Worm (Caenorhabditis elegans): ENCODE data around the gene grdn-1.

Gene grdn-1

DNA sequence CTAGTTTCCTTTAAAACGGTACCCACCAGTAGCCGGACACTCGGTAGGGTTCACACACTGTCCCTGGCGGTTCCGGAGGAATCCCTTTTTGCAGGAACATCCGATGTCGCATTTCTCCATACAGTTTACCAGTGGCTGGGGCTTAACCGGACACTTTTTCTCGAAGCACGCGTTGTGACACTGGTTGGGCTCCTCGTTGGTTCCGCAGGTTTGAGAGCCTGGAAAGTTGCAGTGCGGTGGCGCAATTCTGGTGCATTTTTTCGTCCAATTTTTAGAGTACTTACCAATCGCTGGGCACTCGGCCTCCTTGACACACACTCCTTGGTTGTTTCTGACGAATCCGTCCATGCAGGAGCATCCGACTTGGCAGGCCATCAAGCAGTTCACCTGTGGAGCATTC, 69.8 kb downstream of the grdn-1 start:
- TF ChIP-seq mml-1 (tag; optimal IDR thresholded peaks at IDR 0.05) (no peak), nhr-76 (tag; optimal IDR thresholded peaks at IDR 0.05) (no peak), mdl-1 (tag; optimal IDR thresholded peaks at IDR 0.05) (no peak)

Measured in whole organism, L3 larva.